Worm (Caenorhabditis elegans): ENCODE results near the gene oac-20.
"Not testable (repeated sequence)": the region's sequence is repeated elsewhere in the genome, so short reads cannot be mapped to it uniquely, and the experiment has no call there.

The oac-20 gene

ce11 chrV:15975845-15976244, 2.7 kb upstream of the oac-20 start, which contains the start of gene clec-232:
Gene clec-232, plus strand, starts transcription at chrV:15976145.
- TF ChIP-seq unc-62 (GFP tag; optimal IDR thresholded peaks at IDR 0.05): no peak

- TF ChIP-seq unc-62 (GFP tag; optimal IDR thresholded peaks at IDR 0.05): no peak
Observed at ce11 chrV:15982733-15983344, 4.3 kb downstream of the oac-20 start, which contains the start of the genes fbxa-99 and F36G9.13. Gene fbxa-99, minus strand, starts transcription at chrV:15982854. Gene F36G9.13, plus strand, starts transcription at chrV:15983294.

DNA sequence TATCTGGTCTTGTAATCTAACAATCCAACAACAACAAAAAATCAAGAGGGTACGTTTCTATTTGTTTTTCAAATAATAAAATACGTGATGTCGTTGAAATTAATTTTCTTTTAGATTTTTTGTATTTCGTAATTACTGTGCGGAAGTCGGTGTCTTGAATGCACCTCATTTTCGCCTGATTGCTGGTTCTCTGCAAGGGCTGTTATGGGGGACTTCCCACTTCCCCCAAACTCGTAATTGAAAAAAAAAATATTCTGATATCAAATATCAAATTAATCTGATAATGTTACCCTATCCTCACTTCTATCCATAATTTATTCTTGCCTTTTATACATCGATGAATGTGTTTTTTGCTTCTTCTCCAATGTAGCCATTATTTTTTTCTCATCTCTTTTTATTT, 9.6 kb downstream of the oac-20 start, which contains the start of gene F36G9.15:
Gene F36G9.15, minus strand, starts transcription at position 101 of the 400 bp plus-strand sequence.
- TF ChIP-seq unc-62 (GFP tag; optimal IDR thresholded peaks at IDR 0.05): no peak

- TF ChIP-seq unc-62 (GFP tag; optimal IDR thresholded peaks at IDR 0.05): not testable (repeated sequence)
Observed at ce11 chrV:15991850-15992249, 13.3 kb downstream of the oac-20 start, which contains the start of gene C06C6.7. Gene C06C6.7, plus strand, starts transcription at chrV:15992150.

- TF ChIP-seq unc-62 (GFP tag; optimal IDR thresholded peaks at IDR 0.05): no peak
Observed at ce11 chrV:15996655-15997186, 18.2 kb downstream of the oac-20 start, which contains the start of the genes C06C6.9 and C06C6.8. Gene C06C6.9, minus strand, starts transcription at chrV:15996755. Gene C06C6.8, plus strand, starts transcription at chrV:15997136.

- TF ChIP-seq unc-62 (GFP tag; optimal IDR thresholded peaks at IDR 0.05): no peak
Observed at ce11 chrV:16000433-16000832, 21.9 kb downstream of the oac-20 start, which contains the start of gene nhr-50. Gene nhr-50, minus strand, starts transcription at chrV:16000631.

DNA sequence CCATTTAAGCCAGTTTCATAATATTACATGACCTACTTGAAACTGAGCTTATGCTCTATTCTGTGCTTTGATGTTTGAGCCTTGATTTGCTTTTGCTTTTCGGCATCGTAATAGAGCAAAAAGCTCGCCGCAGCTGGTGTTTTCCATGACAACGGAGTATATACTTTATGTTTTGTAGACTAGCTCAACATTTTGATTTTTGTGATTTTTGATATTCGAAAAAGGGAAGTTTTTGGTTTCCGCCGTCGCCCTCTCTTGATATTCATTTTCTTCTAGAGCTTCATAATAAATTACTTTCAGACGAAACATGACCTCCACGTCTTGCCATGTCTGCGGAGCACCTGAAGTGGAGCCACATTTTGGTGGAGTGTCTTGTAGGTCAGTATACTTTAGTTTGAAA, 23.8 kb downstream of the oac-20 start, which contains the start of gene nhr-63:
Gene nhr-63, plus strand, starts transcription at position 301 of the 400 bp plus-strand sequence.
- no peak for TF ChIP-seq unc-62 (GFP tag; optimal IDR thresholded peaks at IDR 0.05)

DNA sequence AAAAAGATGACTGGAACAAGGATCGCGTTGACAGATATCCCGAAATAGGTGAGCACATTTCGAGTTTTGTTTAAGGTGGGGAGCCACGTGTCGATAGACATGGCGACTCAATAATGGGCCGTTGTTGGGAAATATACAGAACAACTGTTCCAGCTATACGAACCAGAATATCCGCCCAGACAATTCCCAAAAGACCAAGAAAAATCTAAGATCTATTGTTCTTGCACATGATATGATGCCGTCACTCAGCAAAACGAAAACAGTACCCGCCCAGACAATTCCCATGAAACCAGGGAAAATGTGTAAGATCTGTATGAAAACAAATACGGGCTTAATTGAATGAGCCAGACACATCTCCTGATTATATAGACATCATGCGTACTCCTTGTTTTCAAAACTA, 29.0 kb downstream of the oac-20 start, which contains the start of gene str-231:
Gene str-231, minus strand, starts transcription at position 101 of the 400 bp plus-strand sequence.
- TF ChIP-seq unc-62 (GFP tag; optimal IDR thresholded peaks at IDR 0.05): no peak

ce11 chrV:16009564-16009963, 31.1 kb downstream of the oac-20 start, which contains the start of gene str-233:
Gene str-233, minus strand, starts transcription at chrV:16009664.
- no peak for TF ChIP-seq unc-62 (GFP tag; optimal IDR thresholded peaks at IDR 0.05)

- TF ChIP-seq unc-62 (GFP tag; optimal IDR thresholded peaks at IDR 0.05): no peak
Observed at ce11 chrV:16015652-16016051, 37.1 kb downstream of the oac-20 start, which contains the start of gene str-232. Gene str-232, minus strand, starts transcription at chrV:16015752.

ce11 chrV:16016977-16017376, 38.5 kb downstream of the oac-20 start:
- TF ChIP-seq unc-62 (GFP tag; optimal IDR thresholded peaks at IDR 0.05): no peak

ce11 chrV:16017671-16018070, 39.2 kb downstream of the oac-20 start, which contains the start of gene srx-43:
Gene srx-43, plus strand, starts transcription at chrV:16017971.
- TF ChIP-seq unc-62 (GFP tag; optimal IDR thresholded peaks at IDR 0.05): no peak

ce11 chrV:16020042-16020441, 41.5 kb downstream of the oac-20 start, which contains the start of gene srx-44:
Gene srx-44, plus strand, starts transcription at chrV:16020342.
- no peak for TF ChIP-seq unc-62 (GFP tag; optimal IDR thresholded peaks at IDR 0.05)

- TF ChIP-seq unc-62 (GFP tag; optimal IDR thresholded peaks at IDR 0.05): no peak
Observed at ce11 chrV:16022600-16022999, 44.1 kb downstream of the oac-20 start.

DNA sequence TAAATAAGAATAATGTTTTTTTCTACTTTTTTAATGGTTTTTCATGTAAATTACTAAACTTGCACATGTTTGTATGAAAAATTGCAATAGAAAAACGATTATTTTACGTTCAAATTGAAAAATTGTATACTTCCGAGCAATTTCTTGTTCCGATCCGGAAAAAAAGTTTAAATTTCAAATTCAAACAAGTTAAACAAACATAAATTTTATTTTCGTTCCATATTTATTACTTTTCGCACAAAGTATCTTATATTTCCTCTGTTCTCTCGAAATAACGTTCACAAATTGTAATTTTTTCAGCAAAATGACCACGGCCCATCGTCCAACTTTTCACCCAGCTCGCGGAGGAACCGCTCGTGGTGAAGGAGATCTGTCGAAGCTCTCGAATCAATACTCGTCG, 44.5 kb downstream of the oac-20 start, which contains the start of gene cwc-15:
Gene cwc-15, plus strand, starts transcription at position 301 of the 400 bp plus-strand sequence.
- TF ChIP-seq unc-62 (GFP tag; optimal IDR thresholded peaks at IDR 0.05): no peak

- TF ChIP-seq unc-62 (GFP tag; optimal IDR thresholded peaks at IDR 0.05): no peak
Observed at ce11 chrV:16023559-16023958, 45.0 kb downstream of the oac-20 start.

Data from whole organism, dauer.